Fruit fly (Drosophila melanogaster) whole organism, embryonic: Measurements from ENCODE around the gene Ldsdh1.

Experiments
- Atf3 ChIP-seq: fragments of 200-800 bp; sonication (Bioruptor generic); optimal IDR thresholded peaks from 3 replicates; lab custom pipeline; 2016; ENCODE audit warnings: missing biosample characterization, missing genetic modification characterization
- CG10462 ChIP-seq: fragments of 200-800 bp; sonication (Bioruptor generic); optimal IDR thresholded peaks from 2 replicates; lab custom pipeline; 2016; ENCODE audit warnings: missing biosample characterization, missing genetic modification characterization
- CG12299 ChIP-seq: fragments of 200-800 bp; sonication (Bioruptor generic); optimal IDR thresholded peaks from 2 replicates; lab custom pipeline; 2018; ENCODE audit warnings: missing biosample characterization, mild to moderate bottlenecking, missing genetic modification characterization
- CG32772 ChIP-seq: fragments of 200-800 bp; sonication (Bioruptor generic); IDR thresholded peaks from 2 replicates; pipeline ENCODE4 v1.3.6; 2022; ENCODE audit warnings: missing biosample characterization, missing genetic modification characterization
- CG7839 ChIP-seq: fragments of 200-800 bp; sonication (Bioruptor generic); optimal IDR thresholded peaks from 3 replicates; lab custom pipeline; 2018; ENCODE audit warnings: missing biosample characterization, mild to moderate bottlenecking, missing genetic modification characterization, moderate library complexity
- Doc3 ChIP-seq: fragments of 200-800 bp; sonication (Bioruptor generic); IDR thresholded peaks from 3 replicates; pipeline ENCODE4 v1.3.6; 2022; ENCODE audit warnings: missing biosample characterization, missing genetic modification characterization; ENCODE audit not compliant: partially characterized antibody
- Dp ChIP-seq: fragments of 200-800 bp; sonication (Bioruptor generic); optimal IDR thresholded peaks from 2 replicates; lab custom pipeline; 2018; ENCODE audit warnings: missing biosample characterization, mild to moderate bottlenecking, missing genetic modification characterization, moderate library complexity
- Fer2 ChIP-seq: fragments of 200-800 bp; sonication (Bioruptor generic); optimal IDR thresholded peaks from 2 replicates; lab custom pipeline; 2018; ENCODE audit warnings: missing biosample characterization, mild to moderate bottlenecking, missing genetic modification characterization, moderate library complexity
- Mes4 ChIP-seq: fragments of 200-800 bp; sonication (Bioruptor generic); optimal IDR thresholded peaks from 2 replicates; lab custom pipeline; 2016; ENCODE audit warnings: missing biosample characterization, missing genetic modification characterization
- ro ChIP-seq: fragments of 200-800 bp; sonication (Bioruptor generic); IDR thresholded peaks from 2 replicates; pipeline ENCODE4 v1.3.6; 2022; ENCODE audit warnings: missing biosample characterization, missing genetic modification characterization
- vfl ChIP-seq: fragments of 200-800 bp; sonication (Bioruptor generic); optimal IDR thresholded peaks from 2 replicates; lab custom pipeline; 2016; ENCODE audit warnings: missing biosample characterization, missing genetic modification characterization

DNA sequence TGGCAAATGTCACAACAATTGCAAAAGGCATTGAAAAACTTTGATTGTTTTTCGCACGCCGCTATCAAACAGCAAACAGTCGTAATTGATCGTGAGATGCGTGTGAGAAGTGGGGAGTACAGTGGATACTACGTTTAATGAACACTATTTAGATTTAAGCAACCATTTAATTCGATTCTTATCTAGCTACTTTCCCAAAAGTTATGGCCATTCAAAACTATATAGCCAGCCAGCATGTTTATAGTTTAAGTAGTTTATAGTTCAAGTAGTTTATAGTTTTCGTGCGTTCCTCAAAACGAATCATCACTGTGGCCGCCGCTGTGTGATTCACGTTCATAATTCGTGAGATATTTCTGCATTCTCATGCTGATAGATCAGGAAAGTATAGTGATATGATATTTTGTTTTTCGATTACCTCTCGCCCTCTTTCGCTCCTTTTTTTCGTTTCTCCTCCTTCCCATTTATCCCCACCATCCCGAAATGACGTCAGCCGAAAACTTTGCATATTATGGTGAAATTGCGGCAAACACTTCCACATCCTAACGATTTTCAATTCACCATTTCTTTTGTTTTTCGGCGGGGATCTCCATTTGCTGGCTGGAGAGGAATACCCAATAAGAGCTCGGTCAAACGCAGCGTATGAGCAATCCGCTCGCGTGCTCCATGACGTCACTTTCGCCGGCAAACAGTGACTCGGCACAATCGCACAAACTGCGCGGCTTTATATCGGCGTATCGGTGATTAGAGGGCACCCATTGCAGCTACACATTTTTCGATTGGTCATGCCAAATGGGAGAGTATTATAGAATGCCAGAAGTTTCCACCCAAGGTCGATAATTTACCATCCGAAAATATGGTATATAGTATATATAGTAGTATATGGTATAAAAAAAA lies 32.2 kb upstream of the Ldsdh1 start:
- TF ChIP-seq Fer2 (peak; percentile 54), CG32772 (GFP tag; lab: Robert Waterston, UW) (0 out of 2 replicates have a peak, but pooled peaks have one; percentile 43), ro (GFP tag; lab: Robert Waterston, UW) (no peak), CG7839 (tag; lab: Kevin White, UChicago) (peak; percentile 75), Atf3 (GFP tag; lab: Kevin White, UChicago) (no peak), Mes4 (no peak), CG10462 (GFP tag; lab: Kevin White, UChicago) (no peak), Dp (GFP tag; lab: Kevin White, UChicago) (no peak), vfl (GFP tag; lab: Kevin White, UChicago) (peak; percentile 76), CG12299 (tag; lab: Kevin White, UChicago) (no peak), Doc3 (GFP tag; lab: Robert Waterston, UW) (no peak)
